Worm (Caenorhabditis elegans): Measurements from ENCODE around the gene rnp-1.

DNA sequence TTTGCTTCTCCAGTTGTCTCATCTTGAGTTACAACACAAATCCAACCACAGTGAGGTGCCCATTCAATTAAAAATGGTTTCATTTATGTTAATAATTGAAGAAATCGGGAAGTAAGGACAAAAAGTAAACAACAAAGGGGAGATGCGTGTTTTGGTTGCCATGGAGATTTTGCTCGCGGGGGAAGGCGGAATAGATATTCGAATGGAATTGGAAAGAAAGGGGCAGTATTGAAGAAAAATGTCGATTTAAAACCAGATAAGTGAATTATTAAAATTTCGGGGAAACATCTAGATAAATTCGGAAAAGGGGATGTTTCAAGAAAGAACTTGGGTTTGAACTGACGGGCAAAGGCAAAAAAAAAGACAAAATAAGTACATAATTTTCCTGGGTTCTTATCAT is 41.5 kb upstream of the rnp-1 start, which contains the start of gene che-11:
- TF ChIP-seq zfh-2 (GFP tag; conservative IDR thresholded peaks at IDR 0.05): no peak
- TF ChIP-seq dpff-1 (tag; optimal IDR thresholded peaks at IDR 0.05): no peak
- no peak for TF ChIP-seq Y53G8AR.9 (GFP tag; conservative IDR thresholded peaks at IDR 0.05)
- TF ChIP-seq nhr-120 (GFP tag; IDR thresholded peaks at IDR 0.05): no peak
- TF ChIP-seq lsl-1 (GFP tag; optimal IDR thresholded peaks at IDR 0.05): no peak
- TF ChIP-seq pbrm-1 (GFP tag; IDR thresholded peaks at IDR 0.05): no peak
- no peak for TF ChIP-seq die-1 (tag; optimal IDR thresholded peaks at IDR 0.05)
- TF ChIP-seq Y95B8A.8 (GFP tag; IDR thresholded peaks at IDR 0.05): no peak
- TF ChIP-seq dox-1 (GFP tag; IDR thresholded peaks at IDR 0.05): no peak
- TF ChIP-seq zim-3 (tag; optimal IDR thresholded peaks at IDR 0.05): no peak
- no peak for TF ChIP-seq repo-1 (tag; optimal IDR thresholded peaks at IDR 0.05)
- TF ChIP-seq hmg-20 (GFP tag; IDR thresholded peaks at IDR 0.05): no peak
